Fruit fly (Drosophila melanogaster): ENCODE measurements around the gene Tspo.
A peak's percentile ranks its signal among the peaks of the same experiment; 100 is the strongest.

The Tspo gene

dm6 chr2L:510534-511014 lies 48.8 kb upstream of the Tspo start (continued):
- TF ChIP-seq Asciz (GFP tag; optimal IDR thresholded peaks at IDR 0.05) (peak; percentile 81), Pdp1 (GFP tag; optimal IDR thresholded peaks at IDR 0.05) (peak; percentile 12 to 58), CG14441 (GFP tag; IDR thresholded peaks at IDR 0.05) (0 out of 2 replicates have a peak, but pooled peaks have one; percentile 14), ci (GFP tag; IDR thresholded peaks at IDR 0.05) (peak; percentile 72; the same call in 1 of the 3 replicates), fru (optimal IDR thresholded peaks at IDR 0.05) (no peak), MTF-1 (GFP tag; optimal IDR thresholded peaks at IDR 0.05; ENCODE audit: borderline replicate concordance) (peak; percentile 82), CG17328 (GFP tag; IDR thresholded peaks at IDR 0.05) (peak; percentile 57; the same call in 1 of the 2 replicates), cato (GFP tag; optimal IDR thresholded peaks at IDR 0.05; ENCODE audit: borderline replicate concordance) (peak; percentile 54), CG2120 (GFP tag; optimal IDR thresholded peaks at IDR 0.05) (peak; percentile 18), CG6854 (GFP tag; optimal IDR thresholded peaks at IDR 0.05) (peak; percentile 65), run (tag; optimal IDR thresholded peaks at IDR 0.05) (peak; percentile 72), ftz-f1 (GFP tag; optimal IDR thresholded peaks at IDR 0.05) (peak; percentile 20), Usf (GFP tag; optimal IDR thresholded peaks at IDR 0.05) (peak; percentile 53), CG9609 (GFP tag; optimal IDR thresholded peaks at IDR 0.05) (peak; percentile 58), CG11456 (GFP tag; IDR thresholded peaks at IDR 0.05) (0 out of 3 replicates have a peak, but pooled peaks have one; percentile 60), CG8290 (GFP tag; optimal IDR thresholded peaks at IDR 0.05) (peak; percentile 66), CG8290 (tag; optimal IDR thresholded peaks at IDR 0.05) (peak; percentile 41 to 81), CG9727 (GFP tag; optimal IDR thresholded peaks at IDR 0.05) (peak; percentile 81), Doc2 (GFP tag; IDR thresholded peaks at IDR 0.05) (no peak), CG5953 (GFP tag; IDR thresholded peaks at IDR 0.05) (0 out of 2 replicates have a peak, but pooled peaks have one; percentile 5), hbn (GFP tag; IDR thresholded peaks at IDR 0.05; ENCODE audit: partially characterized antibody) (no peak), NC2α (GFP tag; optimal IDR thresholded peaks at IDR 0.05) (peak; percentile 75), shn (GFP tag; optimal IDR thresholded peaks at IDR 0.05) (peak; percentile 61), Stat92E (GFP tag; optimal IDR thresholded peaks at IDR 0.05) (peak in 1 of 3 experiments; percentile 14), fd102C (GFP tag; optimal IDR thresholded peaks at IDR 0.05) (peak; percentile 94), CG2889 (GFP tag; IDR thresholded peaks at IDR 0.05) (no peak), CG31388 (GFP tag; optimal IDR thresholded peaks at IDR 0.05) (peak; percentile 33), tio (GFP tag; optimal IDR thresholded peaks at IDR 0.05) (peak; percentile 40), Rfx (GFP tag; IDR thresholded peaks at IDR 0.05) (peak; percentile 49; the same call in 1 of the 2 replicates), sisA (GFP tag; IDR thresholded peaks at IDR 0.05) (no peak), HmgZ (tag; optimal IDR thresholded peaks at IDR 0.05) (peak; percentile 16), disco-r (GFP tag; optimal IDR thresholded peaks at IDR 0.05) (peak; percentile 61), salm (tag; optimal IDR thresholded peaks at IDR 0.05) (peak; percentile 77), CG3281 (GFP tag; optimal IDR thresholded peaks at IDR 0.05) (peak; percentile 43), dati (GFP tag; IDR thresholded peaks at IDR 0.05) (no peak), unc-4 (GFP tag; IDR thresholded peaks at IDR 0.05; ENCODE audit: partially characterized antibody) (no peak), gro (GFP tag; optimal IDR thresholded peaks at IDR 0.05) (peak; percentile 50), lov (optimal IDR thresholded peaks at IDR 0.05) (no peak), lov (GFP tag; IDR thresholded peaks at IDR 0.05) (0 out of 3 replicates have a peak, but pooled peaks have one; percentile 63), CG3726 (GFP tag; IDR thresholded peaks at IDR 0.05) (no peak), Dek (tag; optimal IDR thresholded peaks at IDR 0.05) (no peak), CG11085 (GFP tag; IDR thresholded peaks at IDR 0.05) (no peak), NfI (GFP tag; optimal IDR thresholded peaks at IDR 0.05) (peak; percentile 33), CG12236 (GFP tag; optimal IDR thresholded peaks at IDR 0.05) (peak; percentile 88), CG16815 (GFP tag; optimal IDR thresholded peaks at IDR 0.05) (peak; percentile 7), pzg (GFP tag; optimal IDR thresholded peaks at IDR 0.05) (no peak), vnd (GFP tag; IDR thresholded peaks at IDR 0.05; ENCODE audit: partially characterized antibody) (no peak), Mrtf (GFP tag; IDR thresholded peaks at IDR 0.05) (no peak), CG13775 (GFP tag; optimal IDR thresholded peaks at IDR 0.05) (peak; percentile 23), emc (GFP tag; optimal IDR thresholded peaks at IDR 0.05) (no peak), CG33213 (GFP tag; optimal IDR thresholded peaks at IDR 0.05) (peak; percentile 47)
